Fruit fly (Drosophila melanogaster): ENCODE results near the gene CG33322.

CG33322 gene

dm6 chr2L:20821249-20822024, 5.4 kb upstream of the CG33322 start (continued):
- TF ChIP-seq chn (GFP tag; optimal IDR thresholded peaks at IDR 0.05) (no peak), MESR4 (GFP tag; optimal IDR thresholded peaks at IDR 0.05) (no peak), CG17568 (GFP tag; optimal IDR thresholded peaks at IDR 0.05) (no peak), ssp (GFP tag; IDR thresholded peaks at IDR 0.05) (no peak), hbn (GFP tag; IDR thresholded peaks at IDR 0.05; ENCODE audit: partially characterized antibody) (peak; percentile 37), rib (GFP tag; IDR thresholded peaks at IDR 0.05) (no peak), stc (GFP tag; IDR thresholded peaks at IDR 0.05) (no peak; the same call in 1 of the 2 replicates), CG4854 (GFP tag; optimal IDR thresholded peaks at IDR 0.05) (no peak), CG12219 (GFP tag; optimal IDR thresholded peaks at IDR 0.05) (no peak), CG3281 (GFP tag; optimal IDR thresholded peaks at IDR 0.05) (no peak), CG9797 (GFP tag; optimal IDR thresholded peaks at IDR 0.05) (no peak), CG9727 (GFP tag; optimal IDR thresholded peaks at IDR 0.05) (no peak), insv (GFP tag; optimal IDR thresholded peaks at IDR 0.05) (no peak), pita (GFP tag; optimal IDR thresholded peaks at IDR 0.05) (no peak), D (optimal IDR thresholded peaks at IDR 0.05) (no peak), D (GFP tag; optimal IDR thresholded peaks at IDR 0.05) (no peak), Sry-δ (GFP tag; optimal IDR thresholded peaks at IDR 0.05) (no peak), H15 (GFP tag; IDR thresholded peaks at IDR 0.05) (no peak), Hmr (GFP tag; optimal IDR thresholded peaks at IDR 0.05) (no peak), CG1647 (GFP tag; optimal IDR thresholded peaks at IDR 0.05) (no peak), Ets65A (GFP tag) (no peak), so (GFP tag; IDR thresholded peaks at IDR 0.05) (peak; percentile 69; the same call in 1 of the 3 replicates), CG16779 (GFP tag; IDR thresholded peaks at IDR 0.05) (0 out of 2 replicates have a peak, but pooled peaks have one; percentile 24), CG3838 (GFP tag; optimal IDR thresholded peaks at IDR 0.05) (no peak), C15 (GFP tag; IDR thresholded peaks at IDR 0.05) (no peak), corto (GFP tag; optimal IDR thresholded peaks at IDR 0.05) (no peak), CG14441 (GFP tag; IDR thresholded peaks at IDR 0.05) (no peak), CG11247 (GFP tag; IDR thresholded peaks at IDR 0.05) (no peak), psq (GFP tag; optimal IDR thresholded peaks at IDR 0.05) (no peak), Antp (GFP tag; optimal IDR thresholded peaks at IDR 0.05) (no peak), Hmx (GFP tag; optimal IDR thresholded peaks at IDR 0.05) (no peak), chif (GFP tag; optimal IDR thresholded peaks at IDR 0.05) (no peak), Deaf1 (tag; optimal IDR thresholded peaks at IDR 0.05) (peak; percentile 79), CG12236 (GFP tag; optimal IDR thresholded peaks at IDR 0.05) (no peak), Ets97D (GFP tag; optimal IDR thresholded peaks at IDR 0.05) (no peak), Nf-YC (tag; optimal IDR thresholded peaks at IDR 0.05) (peak; percentile 33), Bgb (GFP tag; IDR thresholded peaks at IDR 0.05; ENCODE audit: partially characterized antibody) (peak; percentile 40; the same call in 1 of the 2 replicates), Doc3 (GFP tag; IDR thresholded peaks at IDR 0.05; ENCODE audit: partially characterized antibody) (peak; percentile 55; the same call in 2 of the 3 replicates), hkb (optimal IDR thresholded peaks at IDR 0.05) (no peak), hkb (GFP tag; IDR thresholded peaks at IDR 0.05) (no peak), CG12744 (GFP tag; optimal IDR thresholded peaks at IDR 0.05) (no peak), CG11085 (GFP tag; IDR thresholded peaks at IDR 0.05) (no peak), CG4820 (GFP tag; optimal IDR thresholded peaks at IDR 0.05) (no peak), CG10274 (GFP tag; optimal IDR thresholded peaks at IDR 0.05) (no peak), CG34224 (GFP tag; IDR thresholded peaks at IDR 0.05; ENCODE audit: partially characterized antibody) (no peak; the same call in 2 of the 3 replicates), CG10543 (GFP tag; optimal IDR thresholded peaks at IDR 0.05) (peak; percentile 83), CG12659 (GFP tag; optimal IDR thresholded peaks at IDR 0.05) (no peak), gcm (GFP tag; optimal IDR thresholded peaks at IDR 0.05) (no peak), oc (tag; optimal IDR thresholded peaks at IDR 0.05) (no peak), Lpt (GFP tag; optimal IDR thresholded peaks at IDR 0.05) (no peak)

Data from whole organism, embryonic.